Fruit fly (Drosophila melanogaster) whole organism, embryonic: ENCODE results near the gene CG15024.
A peak's percentile ranks its signal among the peaks of the same experiment; 100 is the strongest.

Experiments used
- ATbp ChIP-seq: fragments of 200-800 bp; sonication (Bioruptor generic); optimal IDR thresholded peaks from 2 replicates; lab custom pipeline; 2017; ENCODE audit warnings: missing biosample characterization, mild to moderate bottlenecking, missing genetic modification characterization, missing genetic modification reagents
- Atf3 ChIP-seq: fragments of 200-800 bp; sonication (Bioruptor generic); optimal IDR thresholded peaks from 3 replicates; lab custom pipeline; 2016; ENCODE audit warnings: missing biosample characterization, missing genetic modification characterization
- Awh ChIP-seq: fragments of 200-800 bp; sonication (Bioruptor generic); IDR thresholded peaks from 2 replicates; pipeline ENCODE4, ENCODE4 v1.3.6; 2022; ENCODE audit warnings: missing biosample characterization, missing genetic modification characterization
- BEAF-32 ChIP-seq: fragments of 200-800 bp; sonication (Bioruptor generic); optimal IDR thresholded peaks from 3 replicates; lab custom pipeline; 2017; ENCODE audit warnings: missing biosample characterization, missing genetic modification characterization, mild to moderate bottlenecking, moderate library complexity, missing genetic modification reagents
- CG10366 ChIP-seq: fragments of 200-800 bp; sonication (Bioruptor generic); IDR thresholded peaks from 2 replicates; pipeline ENCODE4 v1.3.6; 2022; ENCODE audit warnings: missing biosample characterization, missing genetic modification characterization
- CG11560 ChIP-seq: fragments of 200-800 bp; sonication (Bioruptor generic); IDR thresholded peaks from 3 replicates; pipeline ENCODE4 v1.3.6; 2022; ENCODE audit warnings: missing biosample characterization, missing genetic modification characterization
- CG12219 ChIP-seq: fragments of 200-800 bp; sonication (Bioruptor generic); optimal IDR thresholded peaks from 3 replicates; lab custom pipeline; 2018; ENCODE audit warnings: missing biosample characterization, mild to moderate bottlenecking, missing genetic modification characterization
- CG12769 ChIP-seq: fragments of 200-800 bp; sonication (Bioruptor generic); optimal IDR thresholded peaks from 2 replicates; lab custom pipeline; 2019; ENCODE audit warnings: missing biosample characterization, mild to moderate bottlenecking, missing genetic modification characterization, moderate library complexity
- CG13894 ChIP-seq: fragments of 200-800 bp; sonication (Bioruptor generic); optimal IDR thresholded peaks from 3 replicates; lab custom pipeline; 2018; ENCODE audit warnings: missing biosample characterization, mild to moderate bottlenecking, missing genetic modification characterization, moderate library complexity
- CG14710 ChIP-seq: fragments of 200-800 bp; sonication (Bioruptor generic); optimal IDR thresholded peaks from 3 replicates; lab custom pipeline; 2019; ENCODE audit warnings: missing biosample characterization, mild to moderate bottlenecking, missing genetic modification characterization, moderate library complexity
- CG15479 ChIP-seq: fragments of 200-800 bp; sonication (Bioruptor generic); optimal IDR thresholded peaks from 3 replicates; lab custom pipeline; 2019; ENCODE audit warnings: missing biosample characterization, mild to moderate bottlenecking, missing genetic modification characterization, moderate library complexity
- CG1603 ChIP-seq: fragments of 200-800 bp; sonication (Bioruptor generic); optimal IDR thresholded peaks from 2 replicates; lab custom pipeline; 2019; ENCODE audit warnings: missing biosample characterization, mild to moderate bottlenecking, missing genetic modification characterization, moderate library complexity
- CG16813 ChIP-seq: fragments of 200-800 bp; sonication (Bioruptor generic); IDR thresholded peaks from 3 replicates; pipeline ENCODE4 v1.3.6; 2022; ENCODE audit warnings: missing biosample characterization, missing genetic modification characterization; ENCODE audit not compliant: partially characterized antibody
- CG17829 ChIP-seq: fragments of 200-800 bp; optimal IDR thresholded peaks from 2 replicates; lab custom pipeline; 2019; ENCODE audit warnings: missing biosample characterization, mild to moderate bottlenecking, missing genetic modification characterization, moderate library complexity
- CG18619 ChIP-seq: fragments of 200-800 bp; sonication (Bioruptor generic); optimal IDR thresholded peaks from 3 replicates; lab custom pipeline; 2017; ENCODE audit warnings: missing biosample characterization, mild to moderate bottlenecking, missing genetic modification characterization
- CG18764 ChIP-seq: fragments of 200-800 bp; sonication (Bioruptor generic); optimal IDR thresholded peaks from 3 replicates; lab custom pipeline; 2016; ENCODE audit warnings: missing biosample characterization, missing genetic modification characterization
- CG30431 ChIP-seq: fragments of 200-800 bp; sonication (Bioruptor generic); optimal IDR thresholded peaks from 2 replicates; lab custom pipeline; 2017; ENCODE audit warnings: missing biosample characterization, missing genetic modification characterization
- CG31365 ChIP-seq: fragments of 200-800 bp; sonication (Bioruptor generic); optimal IDR thresholded peaks from 2 replicates; lab custom pipeline; 2018; ENCODE audit warnings: missing biosample characterization, mild to moderate bottlenecking, missing genetic modification characterization
- CG4424 ChIP-seq: fragments of 200-800 bp; sonication (Bioruptor generic); optimal IDR thresholded peaks from 3 replicates; lab custom pipeline; 2016; ENCODE audit warnings: missing biosample characterization, missing genetic modification characterization
- CG4820 ChIP-seq: fragments of 200-800 bp; sonication (Bioruptor generic); optimal IDR thresholded peaks from 3 replicates; lab custom pipeline; 2016; ENCODE audit warnings: missing biosample characterization, missing genetic modification characterization
- CG4854 ChIP-seq: fragments of 200-800 bp; sonication (Bioruptor generic); optimal IDR thresholded peaks from 2 replicates; lab custom pipeline; 2016; ENCODE audit warnings: missing biosample characterization, missing genetic modification characterization, inconsistent platforms
- CG6765 ChIP-seq: fragments of 200-800 bp; sonication (Bioruptor generic); optimal IDR thresholded peaks from 3 replicates; lab custom pipeline; 2017; ENCODE audit warnings: missing biosample characterization, mild to moderate bottlenecking, missing genetic modification characterization
- CG9437 ChIP-seq: fragments of 200-800 bp; sonication (Bioruptor generic); optimal IDR thresholded peaks from 2 replicates; lab custom pipeline; 2018; ENCODE audit warnings: missing biosample characterization, mild to moderate bottlenecking, missing genetic modification characterization
- CG9876 ChIP-seq: fragments of 200-800 bp; sonication (Bioruptor generic); optimal IDR thresholded peaks from 2 replicates; lab custom pipeline; 2016; ENCODE audit warnings: missing biosample characterization, missing genetic modification characterization
- CkIIα-i1 ChIP-seq: fragments of 200-800 bp; sonication (Bioruptor generic); IDR thresholded peaks from 2 replicates; pipeline ENCODE4 v1.3.6; 2022; ENCODE audit warnings: missing biosample characterization, missing genetic modification characterization
- CrebB ChIP-seq: fragments of 200-800 bp; sonication (Bioruptor generic); optimal IDR thresholded peaks from 3 replicates; lab custom pipeline; 2018; ENCODE audit warnings: missing biosample characterization, mild to moderate bottlenecking, missing genetic modification characterization
- Dip2 ChIP-seq: fragments of 200-800 bp; sonication (Bioruptor generic); IDR thresholded peaks from 2 replicates; pipeline ENCODE4 v1.3.6; 2022; ENCODE audit warnings: missing biosample characterization, missing genetic modification characterization
- HLH4C ChIP-seq: fragments of 200-800 bp; sonication (Bioruptor generic); IDR thresholded peaks from 3 replicates; pipeline ENCODE4 v1.3.6; 2022; ENCODE audit warnings: missing biosample characterization, missing genetic modification characterization; ENCODE audit not compliant: partially characterized antibody
- HmgD ChIP-seq: fragments of 200-800 bp; sonication (Bioruptor generic); optimal IDR thresholded peaks from 3 replicates; lab custom pipeline; 2016; ENCODE audit warnings: missing biosample characterization, missing genetic modification characterization
- MBD-R2 ChIP-seq: fragments of 200-800 bp; sonication (Bioruptor generic); IDR thresholded peaks from 2 replicates; pipeline ENCODE4 v1.3.6; 2022; ENCODE audit warnings: missing biosample characterization, missing genetic modification characterization
- MESR4 ChIP-seq: fragments of 200-800 bp; sonication (Bioruptor generic); optimal IDR thresholded peaks from 2 replicates; lab custom pipeline; 2018; ENCODE audit warnings: missing biosample characterization, mild to moderate bottlenecking, missing genetic modification characterization, moderate library complexity
- NC2α ChIP-seq: fragments of 200-800 bp; sonication (Bioruptor generic); optimal IDR thresholded peaks from 2 replicates; lab custom pipeline; 2016; ENCODE audit warnings: missing biosample characterization, missing genetic modification characterization
- Six4 ChIP-seq: fragments of 200-800 bp; sonication (Bioruptor generic); optimal IDR thresholded peaks from 2 replicates; lab custom pipeline; 2016; ENCODE audit warnings: missing biosample characterization, missing genetic modification characterization
- Sox102F ChIP-seq: fragments of 200-800 bp; sonication (Bioruptor generic); optimal IDR thresholded peaks from 2 replicates; lab custom pipeline; 2018; ENCODE audit warnings: missing biosample characterization, mild to moderate bottlenecking, missing genetic modification characterization, moderate library complexity
- Trl ChIP-seq, 3 experiments: fragments of >200 bp in 2 of 3; fragments of 200-800 bp in 1 of 3; sonication (Bioruptor generic) in 1 of 3; optimal IDR thresholded peaks; 2 replicates in 1 of 3; 3 replicates in 2 of 3; lab custom pipeline; 2016 to 2017; ENCODE audit warnings: missing biosample characterization in 1 of 3, missing genetic modification characterization in 1 of 3
- ash1 ChIP-seq: fragments of 200-800 bp; sonication (Bioruptor generic); optimal IDR thresholded peaks from 2 replicates; lab custom pipeline; 2018; ENCODE audit warnings: missing biosample characterization, mild to moderate bottlenecking, missing genetic modification characterization
- cato ChIP-seq: fragments of 200-800 bp; sonication (Bioruptor generic); optimal IDR thresholded peaks from 2 replicates; lab custom pipeline; 2016; ENCODE audit warnings: missing biosample characterization, missing genetic modification characterization, borderline replicate concordance
- chinmo ChIP-seq: fragments of 200-800 bp; sonication (Bioruptor generic); IDR thresholded peaks from 4 replicates; pipeline ENCODE4 v1.3.6; 2022; ENCODE audit warnings: missing biosample characterization, missing genetic modification characterization; ENCODE audit not compliant: partially characterized antibody
- dan ChIP-seq: fragments of 200-800 bp; sonication (Bioruptor generic); IDR thresholded peaks from 2 replicates; pipeline ENCODE4 v1.3.6; 2022; ENCODE audit warnings: missing biosample characterization, missing genetic modification characterization
- exex ChIP-seq: fragments of 200-800 bp; sonication (Bioruptor generic); optimal IDR thresholded peaks from 4 replicates; lab custom pipeline; 2018; ENCODE audit warnings: missing biosample characterization, mild to moderate bottlenecking, missing genetic modification characterization, moderate library complexity
- hkb ChIP-seq, 2 experiments: fragments of 200-800 bp in 1 of 2; fragments of >200 bp in 1 of 2; sonication (Bioruptor generic) in 1 of 2; IDR thresholded peaks in 1 of 2; optimal IDR thresholded peaks in 1 of 2; 2 replicates each; pipeline versions ENCODE4 v1.3.6 to Lab custom; 2017 to 2022; ENCODE audit warnings: missing biosample characterization in 1 of 2, missing genetic modification characterization in 1 of 2
- lbe ChIP-seq: fragments of 200-800 bp; sonication (Bioruptor generic); optimal IDR thresholded peaks from 2 replicates; lab custom pipeline; 2016; ENCODE audit warnings: missing biosample characterization, mild to moderate bottlenecking, missing genetic modification characterization
- lov ChIP-seq, 2 experiments: fragments of 200-800 bp in 1 of 2; fragments of >200 bp in 1 of 2; sonication (Bioruptor generic) in 1 of 2; IDR thresholded peaks in 1 of 2; optimal IDR thresholded peaks in 1 of 2; 2 replicates in 1 of 2; 3 replicates in 1 of 2; pipeline versions ENCODE4 v1.3.6 to Lab custom; 2017 to 2022; ENCODE audit warnings: missing biosample characterization in 1 of 2, missing genetic modification characterization in 1 of 2
- luna ChIP-seq: fragments of 200-800 bp; sonication (Bioruptor generic); optimal IDR thresholded peaks from 2 replicates; lab custom pipeline; 2016; ENCODE audit warnings: missing biosample characterization, missing genetic modification characterization
- odd ChIP-seq: fragments of 200-800 bp; sonication (Bioruptor generic); optimal IDR thresholded peaks from 2 replicates; lab custom pipeline; 2017; ENCODE audit warnings: missing biosample characterization, mild to moderate bottlenecking, missing genetic modification characterization
- so ChIP-seq: fragments of 200-800 bp; sonication (Bioruptor generic); IDR thresholded peaks from 3 replicates; pipeline ENCODE4 v1.3.6; 2022; ENCODE audit warnings: missing biosample characterization, missing genetic modification characterization
- tin ChIP-seq: fragments of 200-800 bp; sonication (Bioruptor generic); optimal IDR thresholded peaks from 3 replicates; lab custom pipeline; 2016; ENCODE audit warnings: missing biosample characterization, missing genetic modification characterization
- usp ChIP-seq: fragments of >200 bp; optimal IDR thresholded peaks from 2 replicates; lab custom pipeline; 2017; ENCODE audit warnings: missing biosample characterization, missing genetic modification characterization

Gene CG15024

DNA sequence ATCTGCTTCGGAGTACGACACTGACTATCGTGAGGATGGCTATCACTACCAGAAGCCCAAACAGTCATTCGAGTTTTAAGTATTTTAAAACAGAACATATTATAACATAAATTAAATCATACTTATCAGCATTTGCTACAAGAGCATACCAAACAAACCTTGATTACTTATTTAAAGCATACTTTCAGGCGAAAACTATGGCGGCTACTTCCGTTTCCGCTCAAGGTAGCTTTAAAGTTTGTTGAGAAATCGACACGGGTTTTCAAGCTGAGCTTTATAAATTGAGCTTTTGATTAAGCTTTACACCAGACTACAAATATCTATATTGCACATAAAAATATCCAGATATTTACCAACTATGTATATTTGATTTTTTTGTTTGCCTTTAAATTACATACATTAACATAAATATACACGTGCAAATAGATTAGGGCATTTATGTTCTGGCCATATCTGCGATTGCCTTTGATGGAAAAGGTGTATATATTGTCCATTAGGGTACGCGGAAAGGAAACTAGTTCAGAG is 11.4 kb upstream of the CG15024 start (continued):
- TF ChIP-seq CrebB (tag; lab: Kevin White, UChicago): peak; percentile 95
- TF ChIP-seq NC2α: no peak
- TF ChIP-seq CG16813 (GFP tag; lab: Robert Waterston, UW): no peak
- no peak for TF ChIP-seq dan (GFP tag; lab: Robert Waterston, UW)
- TF ChIP-seq odd (GFP tag; lab: Kevin White, UChicago): peak; percentile 94
- TF ChIP-seq usp (GFP tag; lab: Kevin White, UChicago): no peak
- TF ChIP-seq BEAF-32 (GFP tag; lab: Kevin White, UChicago): no peak
- no peak for TF ChIP-seq CG14710 (tag; lab: Kevin White, UChicago)
- TF ChIP-seq CG10366 (GFP tag; lab: Robert Waterston, UW): peak; percentile 35
- peak; percentile 85 for TF ChIP-seq CG18619 (GFP tag; lab: Kevin White, UChicago)
- TF ChIP-seq ash1: peak; percentile 77
- TF ChIP-seq CG4820: peak; percentile 14
- TF ChIP-seq CG4424 (GFP tag; lab: Kevin White, UChicago): peak; percentile 80
- no peak for TF ChIP-seq CG15479 (GFP tag; lab: Kevin White, UChicago)
- no peak for TF ChIP-seq CkIIα-i1 (GFP tag; lab: Robert Waterston, UW)
- peak; percentile 55 for TF ChIP-seq tin (GFP tag; lab: Kevin White, UChicago)
- peak; percentile 72 for TF ChIP-seq Six4
- no peak for TF ChIP-seq MBD-R2
- no peak for TF ChIP-seq Dip2 (GFP tag; lab: Robert Waterston, UW)
- TF ChIP-seq MESR4 (GFP tag; lab: Kevin White, UChicago): peak; percentile 57
- TF ChIP-seq CG31365: peak; percentile 90
- TF ChIP-seq ATbp (GFP tag; lab: Kevin White, UChicago): peak; percentile 92
- TF ChIP-seq CG4854: peak; percentile 82
- TF ChIP-seq cato (GFP tag; lab: Kevin White, UChicago): peak; percentile 56
- no peak for TF ChIP-seq HLH4C (GFP tag; lab: Robert Waterston, UW)
- TF ChIP-seq chinmo (GFP tag; lab: Robert Waterston, UW): no peak
- TF ChIP-seq CG6765: peak; percentile 98
- TF ChIP-seq CG12769 (tag; lab: Kevin White, UChicago): peak; percentile 55
- TF ChIP-seq CG9437 (GFP tag; lab: Kevin White, UChicago): peak; percentile 72
- no peak for TF ChIP-seq HmgD (GFP tag; lab: Kevin White, UChicago)
- TF ChIP-seq Atf3 (GFP tag; lab: Kevin White, UChicago): peak; percentile 50
- TF ChIP-seq lbe (GFP tag; lab: Kevin White, UChicago): no peak
- TF ChIP-seq lov (optimal IDR thresholded peaks at IDR 0.05; lab: Kevin White, UChicago): no peak
- peak; percentile 90; the same call in 2 of the 3 replicates for TF ChIP-seq lov (GFP tag; IDR thresholded peaks at IDR 0.05; lab: Robert Waterston, UW)
- TF ChIP-seq Awh (GFP tag; lab: Robert Waterston, UW): peak; percentile 56; the same call in 1 of the 2 replicates
- no peak for TF ChIP-seq CG17829 (tag; lab: Kevin White, UChicago)
- peak; percentile 77 for TF ChIP-seq CG18764 (GFP tag; lab: Kevin White, UChicago)
- peak; percentile 69 for TF ChIP-seq Sox102F (GFP tag; lab: Kevin White, UChicago)
- peak; percentile 25 for TF ChIP-seq CG30431
- TF ChIP-seq CG1603: peak; percentile 77
- TF ChIP-seq CG9876 (GFP tag; lab: Kevin White, UChicago): peak; percentile 40
- no peak for TF ChIP-seq CG11560 (tag; lab: Robert Waterston, UW)
- TF ChIP-seq luna (GFP tag; lab: Kevin White, UChicago): peak; percentile 45
- peak; percentile 92 for TF ChIP-seq CG12219
- TF ChIP-seq hkb (optimal IDR thresholded peaks at IDR 0.05; lab: Kevin White, UChicago): no peak
- peak; percentile 92 for TF ChIP-seq hkb (GFP tag; IDR thresholded peaks at IDR 0.05; lab: Robert Waterston, UW)
- 0 out of 3 replicates have a peak, but pooled peaks have one; percentile 77 for TF ChIP-seq so
- TF ChIP-seq Trl (optimal IDR thresholded peaks at IDR 0.05; lab: Kevin White, UChicago): no peak
- TF ChIP-seq Trl (GFP tag; optimal IDR thresholded peaks at IDR 0.05; lab: Kevin White, UChicago): peak; percentile 72
- peak; percentile 59 for TF ChIP-seq CG13894 (tag; lab: Kevin White, UChicago)
- peak; percentile 57 for TF ChIP-seq exex (tag; lab: Kevin White, UChicago)
